Worm (Caenorhabditis elegans) whole organism, midembryonic: ENCODE results near the gene T27A10.2.

Experiments used
- T22C8.4 ChIP-seq: fragments of 200-800 bp; sonication (Bioruptor generic); IDR thresholded peaks from 2 replicates; pipeline ENCODE4 v1.3.6; 2022; ENCODE audit warnings: missing genetic modification characterization, missing compliant biosample characterization
- cog-1 ChIP-seq: sonication (generic microtip); optimal IDR thresholded peaks from 2 replicates; lab custom pipeline; 2016; ENCODE audit warnings: missing genetic modification characterization, missing compliant biosample characterization
- flt-1 ChIP-seq: fragments of 200-800 bp; sonication (Bioruptor generic); IDR thresholded peaks from 2 replicates; pipeline ENCODE4 v1.3.6; 2022; ENCODE audit warnings: missing genetic modification characterization, missing compliant biosample characterization
- klf-2 ChIP-seq: fragments of 200-800 bp; sonication (Bioruptor generic); conservative IDR thresholded peaks from 2 replicates; pipeline ENCODE4 v1.3.6; 2022; ENCODE audit warnings: missing genetic modification reagents, missing genetic modification characterization, missing compliant biosample characterization
- med-1 ChIP-seq: sonication (generic microtip); optimal IDR thresholded peaks from 2 replicates; lab custom pipeline; 2017; ENCODE audit warnings: missing genetic modification characterization, mild to moderate bottlenecking, missing compliant biosample characterization, antibody characterized with exemption, missing genetic modification reagents; ENCODE audit not compliant: insufficient read depth
- ref-1 ChIP-seq: fragments of 200-800 bp; sonication (Bioruptor generic); conservative IDR thresholded peaks from 2 replicates; pipeline ENCODE4 v1.3.6; 2022; ENCODE audit warnings: missing genetic modification reagents, missing genetic modification characterization, missing compliant biosample characterization
- tab-1 ChIP-seq: fragments of 200-800 bp; sonication (Bioruptor generic); IDR thresholded peaks from 2 replicates; pipeline ENCODE4 v1.3.6; 2022; ENCODE audit warnings: missing genetic modification characterization, missing compliant biosample characterization
- ztf-23 ChIP-seq: fragments of 200-800 bp; sonication (Bioruptor generic); IDR thresholded peaks from 2 replicates; pipeline ENCODE4 v1.3.6; 2022; ENCODE audit warnings: missing genetic modification reagents, missing genetic modification characterization, missing compliant biosample characterization
- ztf-29 ChIP-seq: fragments of 200-800 bp; sonication (Bioruptor generic); IDR thresholded peaks from 2 replicates; pipeline ENCODE4 v1.3.6; 2022; ENCODE audit warnings: missing genetic modification reagents, missing genetic modification characterization, missing compliant biosample characterization

The T27A10.2 gene

DNA sequence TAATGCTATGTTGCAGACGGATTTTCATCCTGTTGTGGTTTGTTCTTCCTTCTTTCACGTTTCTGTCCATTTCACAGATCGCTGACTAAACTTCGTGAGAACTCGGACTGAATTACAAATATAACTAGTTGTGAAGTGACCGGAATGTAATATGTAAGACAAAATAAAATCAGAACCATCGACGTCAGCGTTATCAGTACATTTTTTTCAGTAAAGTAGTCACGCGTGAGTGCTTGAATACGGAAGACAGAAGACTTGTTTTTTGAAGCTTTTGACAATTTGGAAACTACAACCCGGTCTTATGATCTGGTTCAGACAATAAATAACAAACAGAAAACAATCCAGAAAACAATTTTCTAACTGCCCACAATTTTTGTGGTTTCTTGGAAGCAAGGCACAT lies 3.9 kb upstream of the T27A10.2 start:
- TF ChIP-seq klf-2 (GFP tag; lab: Robert Waterston, UW) (no peak), ztf-23 (no peak), cog-1 (tag; lab: Kevin White, UChicago) (no peak), med-1 (no peak), ztf-29 (GFP tag; lab: Robert Waterston, UW) (no peak), ref-1 (GFP tag; lab: Robert Waterston, UW) (no peak), tab-1 (GFP tag; lab: Robert Waterston, UW) (no peak), flt-1 (no peak), T22C8.4 (GFP tag; lab: Robert Waterston, UW) (no peak)

DNA sequence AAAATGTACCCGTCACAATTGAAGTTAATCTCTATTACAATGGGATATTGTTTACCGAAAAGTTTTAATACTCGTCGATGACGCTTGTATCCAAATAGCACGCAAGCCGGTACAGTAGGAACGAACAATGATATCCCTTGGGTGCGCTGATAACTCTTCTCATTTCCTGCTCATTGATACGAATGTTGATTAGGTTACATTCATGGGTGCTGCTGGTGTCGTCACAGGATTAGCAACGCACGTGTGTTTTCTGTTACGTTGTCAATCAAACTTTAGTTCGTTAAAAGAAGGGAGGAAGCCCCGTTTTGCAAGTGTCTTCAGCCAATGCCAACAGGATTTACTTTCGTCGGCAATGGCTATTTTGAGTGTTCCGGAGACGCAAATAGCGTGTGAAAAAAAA lies 2.3 kb upstream of the T27A10.2 start:
- no peak for TF ChIP-seq cog-1 (tag; lab: Kevin White, UChicago)
- no peak for TF ChIP-seq klf-2 (GFP tag; lab: Robert Waterston, UW)
- no peak for TF ChIP-seq med-1
- no peak for TF ChIP-seq ztf-29 (GFP tag; lab: Robert Waterston, UW)
- no peak for TF ChIP-seq flt-1
- no peak for TF ChIP-seq T22C8.4 (GFP tag; lab: Robert Waterston, UW)
- no peak for TF ChIP-seq tab-1 (GFP tag; lab: Robert Waterston, UW)
- no peak for TF ChIP-seq ztf-23
- no peak for TF ChIP-seq ref-1 (GFP tag; lab: Robert Waterston, UW)

DNA sequence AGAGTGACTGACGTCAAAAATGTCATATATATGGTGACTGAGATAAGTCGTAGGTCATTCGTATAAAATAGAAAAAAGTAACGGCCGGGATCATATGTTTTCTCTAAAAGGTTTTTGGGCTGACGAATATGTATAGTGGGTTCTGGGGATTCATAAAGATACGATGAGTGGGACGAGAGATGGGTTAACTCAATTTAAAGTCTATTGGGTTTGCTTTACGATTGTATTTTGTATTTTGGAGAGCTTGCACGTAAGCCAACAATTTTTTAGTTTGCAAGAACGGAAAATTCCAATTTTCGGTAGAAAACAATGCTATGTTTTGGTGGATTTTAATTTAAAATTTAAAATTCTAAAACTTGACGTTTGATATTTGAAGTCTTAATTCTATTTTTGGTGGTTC lies 1.3 kb upstream of the T27A10.2 start:
- no peak for TF ChIP-seq med-1

DNA sequence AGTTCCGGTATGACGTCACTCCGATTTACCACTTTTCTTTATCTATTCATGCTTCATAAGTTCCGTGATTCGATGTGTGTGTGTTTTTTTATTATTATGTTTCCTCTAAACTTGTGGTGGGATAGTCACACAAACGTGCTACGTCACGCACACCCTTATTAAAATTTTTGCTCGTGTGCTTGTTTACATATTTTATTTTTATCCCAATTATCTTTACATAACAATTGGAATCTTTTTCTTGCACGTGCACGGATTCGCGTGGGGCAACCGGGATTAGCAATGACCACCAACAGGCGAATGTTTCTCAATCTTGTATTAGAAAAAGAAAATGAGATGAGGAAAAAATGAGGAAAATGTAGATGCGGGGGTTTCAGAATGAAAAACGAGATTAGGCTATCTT lies 4.8 kb downstream of the T27A10.2 start:
- TF ChIP-seq ref-1 (GFP tag; lab: Robert Waterston, UW) (no peak), klf-2 (GFP tag; lab: Robert Waterston, UW) (no peak), cog-1 (tag; lab: Kevin White, UChicago) (no peak), tab-1 (GFP tag; lab: Robert Waterston, UW) (no peak), T22C8.4 (GFP tag; lab: Robert Waterston, UW) (no peak), ztf-23 (no peak), med-1 (no peak), flt-1 (no peak), ztf-29 (GFP tag; lab: Robert Waterston, UW) (no peak)

DNA sequence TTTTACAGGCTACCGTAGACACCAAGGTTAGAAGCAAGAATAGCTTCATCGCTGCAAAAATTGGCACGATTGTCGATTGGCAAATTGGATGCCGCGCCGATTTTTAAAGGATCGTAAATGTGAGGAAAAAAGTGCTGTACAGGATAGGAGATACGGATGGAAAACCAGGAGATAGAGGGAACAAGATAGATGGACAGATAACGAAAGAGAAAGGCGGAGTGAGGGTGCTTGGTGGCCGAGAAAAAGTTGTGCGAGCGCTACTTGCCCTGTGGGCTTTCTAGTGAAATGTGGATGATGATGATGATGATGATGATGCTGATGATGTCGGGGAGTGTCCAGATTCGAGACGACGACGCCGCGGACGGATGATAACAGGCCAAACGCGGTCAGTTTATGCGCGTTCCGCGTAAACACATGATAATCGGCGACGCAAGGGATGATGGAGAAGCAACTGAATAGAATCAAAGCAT lies 10.6 kb downstream of the T27A10.2 start, which contains the start of gene T27A10.6:
TSS of gene T27A10.6 (minus strand) at position 51 of the 470 bp plus-strand sequence.
- no peak for TF ChIP-seq T22C8.4 (GFP tag; lab: Robert Waterston, UW)
- TF ChIP-seq med-1: no peak
- TF ChIP-seq flt-1: no peak
- no peak for TF ChIP-seq ztf-23
- no peak for TF ChIP-seq tab-1 (GFP tag; lab: Robert Waterston, UW)
- TF ChIP-seq cog-1 (tag; lab: Kevin White, UChicago): no peak

DNA sequence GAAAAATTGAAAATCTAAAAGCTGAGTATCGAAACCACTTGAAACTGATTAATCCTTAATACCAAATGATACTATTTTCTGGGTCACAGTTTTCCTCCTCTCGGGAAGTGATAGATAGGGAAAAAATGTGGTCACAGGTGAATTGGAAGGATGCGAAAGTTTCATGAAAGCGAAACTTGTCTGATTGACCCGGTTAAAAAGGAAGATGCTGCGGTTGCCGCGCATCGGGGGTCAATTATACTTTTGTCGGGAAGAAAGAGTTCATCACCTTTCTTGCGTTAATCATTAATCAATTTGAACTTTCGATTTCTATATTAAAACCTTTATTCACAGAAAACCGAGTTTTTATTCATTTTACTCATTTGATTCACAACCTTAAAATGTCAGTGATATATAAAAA lies 11.2 kb downstream of the T27A10.2 start:
- no peak for TF ChIP-seq ztf-29 (GFP tag; lab: Robert Waterston, UW)
- no peak for TF ChIP-seq med-1
- no peak for TF ChIP-seq ref-1 (GFP tag; lab: Robert Waterston, UW)
- TF ChIP-seq T22C8.4 (GFP tag; lab: Robert Waterston, UW): no peak
- TF ChIP-seq cog-1 (tag; lab: Kevin White, UChicago): no peak
- TF ChIP-seq tab-1 (GFP tag; lab: Robert Waterston, UW): no peak
- TF ChIP-seq klf-2 (GFP tag; lab: Robert Waterston, UW): no peak
- no peak for TF ChIP-seq ztf-23
- no peak for TF ChIP-seq flt-1

DNA sequence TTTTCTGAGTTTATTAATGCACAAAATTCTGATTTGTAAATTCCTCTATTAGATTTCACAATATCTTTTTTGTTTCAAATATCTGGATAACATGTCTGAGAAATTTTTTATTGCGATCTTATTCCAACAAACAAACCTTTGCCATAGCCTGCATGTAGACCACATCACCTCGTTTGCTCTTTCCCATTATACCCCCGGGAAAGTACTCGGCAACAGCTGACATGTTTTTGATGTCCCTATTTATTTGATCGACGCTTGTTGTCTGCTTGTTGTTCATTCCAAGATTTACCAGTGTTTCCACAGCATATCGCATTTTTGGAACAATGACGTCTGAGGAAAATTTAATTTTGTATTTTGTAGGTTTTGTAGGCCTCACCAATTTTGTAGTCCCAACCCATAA lies 14.1 kb downstream of the T27A10.2 start:
- TF ChIP-seq T22C8.4 (GFP tag; lab: Robert Waterston, UW): no peak
- TF ChIP-seq med-1: no peak
- no peak for TF ChIP-seq ref-1 (GFP tag; lab: Robert Waterston, UW)
- no peak for TF ChIP-seq cog-1 (tag; lab: Kevin White, UChicago)
- no peak for TF ChIP-seq tab-1 (GFP tag; lab: Robert Waterston, UW)
- TF ChIP-seq flt-1: no peak
- TF ChIP-seq ztf-29 (GFP tag; lab: Robert Waterston, UW): no peak
- no peak for TF ChIP-seq klf-2 (GFP tag; lab: Robert Waterston, UW)
- TF ChIP-seq ztf-23: no peak

DNA sequence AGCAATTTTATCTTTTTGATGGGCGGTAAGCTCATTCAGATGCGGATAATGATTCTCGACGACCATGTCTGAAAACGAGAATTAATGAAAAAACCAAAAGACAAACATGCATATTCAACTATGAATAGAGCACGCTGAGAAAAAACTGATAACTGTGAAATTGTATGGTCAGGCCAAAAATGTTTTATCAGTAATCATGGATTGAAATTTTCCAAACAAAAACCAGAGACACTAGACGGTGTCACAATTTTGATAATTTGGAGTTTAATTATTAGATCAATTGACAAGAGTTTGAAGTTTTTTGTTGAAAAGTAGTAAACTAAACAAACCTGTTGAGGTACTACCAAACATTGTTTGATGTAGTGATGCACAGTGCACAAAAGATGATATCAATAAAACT lies 14.6 kb downstream of the T27A10.2 start, which contains the start of gene cgr-1:
TSS of gene cgr-1 (minus strand) at position 68 of the 400 bp plus-strand sequence.
- no peak for TF ChIP-seq ztf-29 (GFP tag; lab: Robert Waterston, UW)
- TF ChIP-seq ref-1 (GFP tag; lab: Robert Waterston, UW): no peak
- no peak for TF ChIP-seq med-1
- TF ChIP-seq ztf-23: no peak
- TF ChIP-seq flt-1: no peak
- TF ChIP-seq klf-2 (GFP tag; lab: Robert Waterston, UW): no peak
- no peak for TF ChIP-seq cog-1 (tag; lab: Kevin White, UChicago)
- TF ChIP-seq tab-1 (GFP tag; lab: Robert Waterston, UW): no peak
- no peak for TF ChIP-seq T22C8.4 (GFP tag; lab: Robert Waterston, UW)

DNA sequence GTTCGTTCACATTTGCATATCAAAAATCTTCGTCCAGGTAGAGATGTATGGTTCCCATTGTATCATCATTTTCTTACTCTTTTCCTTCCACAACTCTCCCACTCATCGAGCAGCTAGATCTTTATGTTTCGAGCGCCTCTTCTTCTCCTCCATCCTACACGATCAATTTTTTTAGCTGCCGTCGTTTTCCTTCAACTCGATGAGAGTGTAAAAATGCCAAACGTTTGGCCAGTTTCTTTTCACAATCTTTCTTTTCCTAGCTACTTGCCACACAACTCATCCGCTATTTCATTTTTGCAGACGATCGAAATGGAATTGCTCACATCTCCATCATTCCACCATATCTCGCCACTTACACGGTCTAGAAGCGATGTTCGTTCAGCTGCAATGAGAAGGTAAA lies 15.8 kb downstream of the T27A10.2 start, which contains the start of gene C18B2.3:
TSS of gene C18B2.3 (plus strand) at position 301 of the 400 bp plus-strand sequence.
- no peak for TF ChIP-seq med-1
- no peak for TF ChIP-seq T22C8.4 (GFP tag; lab: Robert Waterston, UW)
- no peak for TF ChIP-seq ztf-29 (GFP tag; lab: Robert Waterston, UW)
- TF ChIP-seq ztf-23: no peak
- no peak for TF ChIP-seq flt-1
- TF ChIP-seq cog-1 (tag; lab: Kevin White, UChicago): no peak
- no peak for TF ChIP-seq klf-2 (GFP tag; lab: Robert Waterston, UW)
- no peak for TF ChIP-seq tab-1 (GFP tag; lab: Robert Waterston, UW)
- no peak for TF ChIP-seq ref-1 (GFP tag; lab: Robert Waterston, UW)

DNA sequence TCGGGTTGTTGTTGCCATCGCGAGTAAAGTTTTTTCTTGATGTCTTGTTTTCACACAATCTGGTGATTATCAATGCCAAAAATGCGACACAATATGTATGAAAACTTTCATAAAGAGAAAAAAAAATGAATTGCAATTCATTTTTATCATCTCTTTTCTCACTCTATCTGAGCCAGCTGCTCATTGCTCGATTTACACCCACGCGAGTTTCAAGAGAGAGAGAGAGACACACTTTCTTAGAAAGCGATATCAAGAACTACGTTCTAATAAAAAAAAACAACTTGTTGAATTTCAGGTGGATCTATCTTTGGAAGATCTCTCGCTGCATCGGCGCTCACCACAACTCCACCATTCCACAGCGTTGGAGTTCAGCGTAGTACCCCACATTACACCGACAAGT lies 16.9 kb downstream of the T27A10.2 start:
- TF ChIP-seq flt-1: no peak
- no peak for TF ChIP-seq ztf-29 (GFP tag; lab: Robert Waterston, UW)
- no peak for TF ChIP-seq ztf-23
- TF ChIP-seq T22C8.4 (GFP tag; lab: Robert Waterston, UW): no peak
- no peak for TF ChIP-seq cog-1 (tag; lab: Kevin White, UChicago)
- no peak for TF ChIP-seq klf-2 (GFP tag; lab: Robert Waterston, UW)
- no peak for TF ChIP-seq ref-1 (GFP tag; lab: Robert Waterston, UW)
- no peak for TF ChIP-seq med-1
- no peak for TF ChIP-seq tab-1 (GFP tag; lab: Robert Waterston, UW)
